Fruit fly (Drosophila melanogaster) whole organism, embryonic: Measurements from ENCODE around the gene CG11723.

ENCODE experiments used
- Aef1 ChIP-seq: fragments of 200-800 bp; sonication (Bioruptor generic); IDR thresholded peaks from 3 replicates; pipeline ENCODE4 v1.3.6; 2022; ENCODE audit warnings: missing biosample characterization, missing genetic modification characterization
- Atf3 ChIP-seq: fragments of 200-800 bp; sonication (Bioruptor generic); optimal IDR thresholded peaks from 3 replicates; lab custom pipeline; 2016; ENCODE audit warnings: missing biosample characterization, missing genetic modification characterization
- C15 ChIP-seq: fragments of 200-800 bp; sonication (Bioruptor generic); IDR thresholded peaks from 3 replicates; pipeline ENCODE4 v1.3.6; 2022; ENCODE audit warnings: missing biosample characterization, missing genetic modification characterization
- CG10209 ChIP-seq: fragments of 200-800 bp; sonication (Bioruptor generic); optimal IDR thresholded peaks from 3 replicates; lab custom pipeline; 2017; ENCODE audit warnings: missing biosample characterization, mild to moderate bottlenecking, missing genetic modification characterization, missing genetic modification reagents
- CG10321 ChIP-seq: fragments of 200-800 bp; sonication (Bioruptor generic); IDR thresholded peaks from 2 replicates; pipeline ENCODE4 v1.3.6; 2022; ENCODE audit warnings: missing biosample characterization, missing genetic modification characterization
- CG13123 ChIP-seq: fragments of 200-800 bp; sonication (Bioruptor generic); optimal IDR thresholded peaks from 2 replicates; lab custom pipeline; 2016; ENCODE audit warnings: missing biosample characterization, missing genetic modification characterization
- CG17359 ChIP-seq: fragments of 200-800 bp; sonication (Bioruptor generic); optimal IDR thresholded peaks from 3 replicates; lab custom pipeline; 2018; ENCODE audit warnings: missing biosample characterization, mild to moderate bottlenecking, missing genetic modification characterization, moderate library complexity
- CG18476 ChIP-seq: fragments of 200-800 bp; sonication (Bioruptor generic); optimal IDR thresholded peaks from 2 replicates; lab custom pipeline; 2016; ENCODE audit warnings: missing biosample characterization, mild to moderate bottlenecking, missing genetic modification characterization
- CG18619 ChIP-seq: fragments of 200-800 bp; sonication (Bioruptor generic); optimal IDR thresholded peaks from 3 replicates; lab custom pipeline; 2017; ENCODE audit warnings: missing biosample characterization, mild to moderate bottlenecking, missing genetic modification characterization
- CG2199 ChIP-seq: fragments of 200-800 bp; sonication (Bioruptor generic); IDR thresholded peaks from 3 replicates; pipeline ENCODE4 v1.3.6; 2022; ENCODE audit warnings: missing biosample characterization, missing genetic modification characterization
- CG2678 ChIP-seq: fragments of 200-800 bp; sonication (Bioruptor generic); optimal IDR thresholded peaks from 3 replicates; lab custom pipeline; 2019; ENCODE audit warnings: missing biosample characterization, mild to moderate bottlenecking, missing genetic modification characterization, moderate library complexity
- CG30403 ChIP-seq: fragments of 200-800 bp; sonication (Bioruptor generic); optimal IDR thresholded peaks from 3 replicates; lab custom pipeline; 2016; ENCODE audit warnings: missing biosample characterization, missing genetic modification characterization
- CG4328 ChIP-seq: fragments of 200-800 bp; sonication (Bioruptor generic); optimal IDR thresholded peaks from 3 replicates; lab custom pipeline; 2017; ENCODE audit warnings: missing biosample characterization, missing genetic modification reagents, missing genetic modification characterization
- CG4404 ChIP-seq: fragments of 200-800 bp; sonication (Bioruptor generic); IDR thresholded peaks from 2 replicates; pipeline ENCODE4 v1.3.6; 2022; ENCODE audit warnings: missing biosample characterization, missing genetic modification characterization
- CG6654 ChIP-seq: fragments of 200-800 bp; sonication (Bioruptor generic); optimal IDR thresholded peaks from 2 replicates; lab custom pipeline; 2017; ENCODE audit warnings: missing biosample characterization, mild to moderate bottlenecking, missing genetic modification characterization
- CG7987 ChIP-seq: fragments of 200-800 bp; sonication (Bioruptor generic); optimal IDR thresholded peaks from 2 replicates; lab custom pipeline; 2018; ENCODE audit warnings: missing biosample characterization, mild to moderate bottlenecking, missing genetic modification characterization, moderate library complexity
- CG9727 ChIP-seq: fragments of 200-800 bp; sonication (Bioruptor generic); optimal IDR thresholded peaks from 3 replicates; lab custom pipeline; 2017; ENCODE audit warnings: missing biosample characterization, mild to moderate bottlenecking, missing genetic modification characterization
- CHES-1-like ChIP-seq: fragments of 200-800 bp; sonication (Bioruptor generic); optimal IDR thresholded peaks from 2 replicates; lab custom pipeline; 2016; ENCODE audit warnings: missing biosample characterization, missing genetic modification characterization
- Dll ChIP-seq: fragments of 200-800 bp; sonication (Bioruptor generic); IDR thresholded peaks from 4 replicates; pipeline ENCODE4 v1.3.6; 2022; ENCODE audit warnings: missing biosample characterization, missing genetic modification characterization; ENCODE audit not compliant: partially characterized antibody
- Drgx ChIP-seq: fragments of 200-800 bp; sonication (Bioruptor generic); IDR thresholded peaks from 2 replicates; pipeline ENCODE4 v1.3.6; 2022; ENCODE audit warnings: missing biosample characterization, missing genetic modification characterization
- Hmr ChIP-seq: fragments of 200-800 bp; sonication (Bioruptor generic); optimal IDR thresholded peaks from 3 replicates; lab custom pipeline; 2017; ENCODE audit warnings: mild to moderate bottlenecking, missing biosample characterization, missing genetic modification reagents, missing genetic modification characterization
- Kr ChIP-seq: fragments of 200-800 bp; sonication (Bioruptor generic); optimal IDR thresholded peaks from 2 replicates; lab custom pipeline; 2017; ENCODE audit warnings: missing biosample characterization, mild to moderate bottlenecking, missing genetic modification characterization
- Meics ChIP-seq: fragments of 200-800 bp; sonication (Bioruptor generic); optimal IDR thresholded peaks from 2 replicates; lab custom pipeline; 2017; ENCODE audit warnings: missing biosample characterization, mild to moderate bottlenecking, missing genetic modification characterization
- Nf-YA ChIP-seq: fragments of 200-800 bp; sonication (Bioruptor generic); IDR thresholded peaks from 2 replicates; pipeline ENCODE4 v1.3.6; 2022; ENCODE audit warnings: missing biosample characterization, missing genetic modification characterization
- Xrp1 ChIP-seq: fragments of 200-800 bp; sonication (Bioruptor generic); IDR thresholded peaks from 2 replicates; pipeline ENCODE4 v1.3.6; 2022; ENCODE audit warnings: missing biosample characterization, missing genetic modification characterization
- abd-A ChIP-seq: fragments of 200-800 bp; sonication (Bioruptor generic); optimal IDR thresholded peaks from 3 replicates; lab custom pipeline; 2019; ENCODE audit warnings: missing biosample characterization, mild to moderate bottlenecking, missing genetic modification characterization, moderate library complexity
- bbx ChIP-seq: fragments of 200-800 bp; sonication (Bioruptor generic); IDR thresholded peaks from 2 replicates; pipeline ENCODE4 v1.3.6; 2022; ENCODE audit warnings: missing biosample characterization, missing genetic modification characterization; ENCODE audit not compliant: partially characterized antibody
- chinmo ChIP-seq: fragments of 200-800 bp; sonication (Bioruptor generic); IDR thresholded peaks from 4 replicates; pipeline ENCODE4 v1.3.6; 2022; ENCODE audit warnings: missing biosample characterization, missing genetic modification characterization; ENCODE audit not compliant: partially characterized antibody
- chn ChIP-seq: fragments of 200-800 bp; sonication (Bioruptor generic); optimal IDR thresholded peaks from 2 replicates; lab custom pipeline; 2016; ENCODE audit warnings: missing biosample characterization, missing genetic modification characterization
- croc ChIP-seq: fragments of 200-800 bp; sonication (Bioruptor generic); conservative IDR thresholded peaks from 3 replicates; pipeline ENCODE4 v1.3.6; 2022; ENCODE audit warnings: missing biosample characterization, missing genetic modification characterization
- dysf ChIP-seq: fragments of 200-800 bp; sonication (Bioruptor generic); IDR thresholded peaks from 3 replicates; pipeline ENCODE4 v1.3.6; 2022; ENCODE audit warnings: missing biosample characterization, missing genetic modification characterization
- exex ChIP-seq: fragments of 200-800 bp; sonication (Bioruptor generic); optimal IDR thresholded peaks from 4 replicates; lab custom pipeline; 2018; ENCODE audit warnings: missing biosample characterization, mild to moderate bottlenecking, missing genetic modification characterization, moderate library complexity
- gem ChIP-seq: fragments of 200-800 bp; sonication (Bioruptor generic); optimal IDR thresholded peaks from 2 replicates; lab custom pipeline; 2019; ENCODE audit warnings: missing biosample characterization, mild to moderate bottlenecking, missing genetic modification characterization, moderate library complexity
- gsb ChIP-seq: fragments of 200-800 bp; sonication (Bioruptor generic); IDR thresholded peaks from 2 replicates; pipeline ENCODE4 v1.3.6; 2022; ENCODE audit warnings: missing biosample characterization, missing genetic modification characterization
- klu ChIP-seq: fragments of 200-800 bp; sonication (Bioruptor generic); IDR thresholded peaks from 2 replicates; pipeline ENCODE4 v1.3.6; 2022; ENCODE audit warnings: missing biosample characterization, missing genetic modification characterization
- luna ChIP-seq: fragments of 200-800 bp; sonication (Bioruptor generic); optimal IDR thresholded peaks from 2 replicates; lab custom pipeline; 2016; ENCODE audit warnings: missing biosample characterization, missing genetic modification characterization
- pros ChIP-seq: fragments of 200-800 bp; sonication (Bioruptor generic); optimal IDR thresholded peaks from 3 replicates; lab custom pipeline; 2019; ENCODE audit warnings: missing biosample characterization, mild to moderate bottlenecking, missing genetic modification characterization, moderate library complexity
- sd ChIP-seq: fragments of 200-800 bp; sonication (Bioruptor generic); optimal IDR thresholded peaks from 3 replicates; lab custom pipeline; 2018; ENCODE audit warnings: missing biosample characterization, mild to moderate bottlenecking, missing genetic modification characterization, moderate library complexity
- sim ChIP-seq: fragments of 200-800 bp; sonication (Bioruptor generic); IDR thresholded peaks from 2 replicates; pipeline ENCODE4 v1.3.6; 2022; ENCODE audit warnings: missing biosample characterization, missing genetic modification characterization
- sisA ChIP-seq: fragments of 200-800 bp; sonication (Bioruptor generic); IDR thresholded peaks from 2 replicates; pipeline ENCODE4 v1.3.6; 2022; ENCODE audit warnings: missing biosample characterization, missing genetic modification characterization
- sob ChIP-seq: fragments of 200-800 bp; sonication (Bioruptor generic); IDR thresholded peaks from 2 replicates; pipeline ENCODE4 v1.3.6; 2022; ENCODE audit warnings: missing biosample characterization, missing genetic modification characterization
- unc-4 ChIP-seq: fragments of 200-800 bp; sonication (Bioruptor generic); IDR thresholded peaks from 2 replicates; pipeline ENCODE4 v1.3.6; 2022; ENCODE audit warnings: missing biosample characterization, missing genetic modification characterization; ENCODE audit not compliant: partially characterized antibody
- zf30C ChIP-seq: fragments of 200-800 bp; sonication (Bioruptor generic); optimal IDR thresholded peaks from 3 replicates; lab custom pipeline; 2018; ENCODE audit warnings: missing biosample characterization, mild to moderate bottlenecking, missing genetic modification characterization

CG11723 gene

dm6 chr2L:2166958-2167707 is 20.1 kb upstream of the CG11723 start (continued):
- TF ChIP-seq CG6654 (GFP tag; lab: Kevin White, UChicago), result no peak
- peak; percentile 82 for TF ChIP-seq abd-A (tag; lab: Kevin White, UChicago)
- TF ChIP-seq sd (tag; lab: Kevin White, UChicago), result peak; percentile 44
- TF ChIP-seq Nf-YA (GFP tag; lab: Robert Waterston, UW), result no peak
- TF ChIP-seq Dll (GFP tag; lab: Robert Waterston, UW), result no peak
- TF ChIP-seq CG2678, result peak; percentile 14
- TF ChIP-seq chn (GFP tag; lab: Kevin White, UChicago), result peak; percentile 13
- peak; percentile 14; the same call in 1 of the 2 replicates for TF ChIP-seq Xrp1 (GFP tag; lab: Robert Waterston, UW)
- TF ChIP-seq CG7987, result no peak
- TF ChIP-seq CG10321, result no peak
- no peak for TF ChIP-seq unc-4 (GFP tag; lab: Robert Waterston, UW)
- TF ChIP-seq Meics (GFP tag; lab: Kevin White, UChicago), result no peak
- no peak for TF ChIP-seq CHES-1-like (GFP tag; lab: Kevin White, UChicago)
- no peak for TF ChIP-seq C15 (GFP tag; lab: Robert Waterston, UW)
- peak; percentile 2 for TF ChIP-seq gem (tag; lab: Kevin White, UChicago)
- no peak for TF ChIP-seq klu (GFP tag; lab: Robert Waterston, UW)
- TF ChIP-seq dysf (GFP tag; lab: Robert Waterston, UW), result no peak
- no peak for TF ChIP-seq sisA (GFP tag; lab: Robert Waterston, UW)
- TF ChIP-seq Aef1 (GFP tag; lab: Robert Waterston, UW), result no peak
- peak; percentile 39 for TF ChIP-seq Kr (GFP tag; lab: Kevin White, UChicago)
- no peak for TF ChIP-seq sob (GFP tag; lab: Robert Waterston, UW)
- TF ChIP-seq Drgx (GFP tag; lab: Robert Waterston, UW), result 0 out of 2 replicates have a peak, but pooled peaks have one; percentile 47
- no peak for TF ChIP-seq CG4328
- peak; percentile 6 for TF ChIP-seq pros (GFP tag; lab: Kevin White, UChicago)
- TF ChIP-seq CG9727 (GFP tag; lab: Kevin White, UChicago), result no peak
- TF ChIP-seq bbx, result no peak
- TF ChIP-seq CG10209 (GFP tag; lab: Kevin White, UChicago), result no peak
- TF ChIP-seq chinmo (GFP tag; lab: Robert Waterston, UW), result peak; percentile 82; the same call in 2 of the 4 replicates
- no peak for TF ChIP-seq exex (tag; lab: Kevin White, UChicago)
- TF ChIP-seq CG4404 (GFP tag; lab: Robert Waterston, UW), result no peak
- no peak for TF ChIP-seq CG18619 (GFP tag; lab: Kevin White, UChicago)
- TF ChIP-seq CG17359 (tag; lab: Kevin White, UChicago), result no peak
- no peak for TF ChIP-seq Hmr (GFP tag; lab: Kevin White, UChicago)
- TF ChIP-seq CG30403, result no peak
- TF ChIP-seq gsb, result 0 out of 2 replicates have a peak, but pooled peaks have one; percentile 13
- no peak for TF ChIP-seq Atf3 (GFP tag; lab: Kevin White, UChicago)
- TF ChIP-seq CG2199 (GFP tag; lab: Robert Waterston, UW), result peak; percentile 72; the same call in 1 of the 3 replicates
- TF ChIP-seq CG18476 (GFP tag; lab: Kevin White, UChicago), result no peak
- TF ChIP-seq zf30C, result peak; percentile 84
- TF ChIP-seq luna (GFP tag; lab: Kevin White, UChicago), result no peak
- TF ChIP-seq croc, result no peak
- TF ChIP-seq CG13123 (GFP tag; lab: Kevin White, UChicago), result no peak
- no peak for TF ChIP-seq sim (GFP tag; lab: Robert Waterston, UW)
